Fruit fly (Drosophila melanogaster): ENCODE measurements around the gene CG4686.

The CG4686 gene

DNA sequence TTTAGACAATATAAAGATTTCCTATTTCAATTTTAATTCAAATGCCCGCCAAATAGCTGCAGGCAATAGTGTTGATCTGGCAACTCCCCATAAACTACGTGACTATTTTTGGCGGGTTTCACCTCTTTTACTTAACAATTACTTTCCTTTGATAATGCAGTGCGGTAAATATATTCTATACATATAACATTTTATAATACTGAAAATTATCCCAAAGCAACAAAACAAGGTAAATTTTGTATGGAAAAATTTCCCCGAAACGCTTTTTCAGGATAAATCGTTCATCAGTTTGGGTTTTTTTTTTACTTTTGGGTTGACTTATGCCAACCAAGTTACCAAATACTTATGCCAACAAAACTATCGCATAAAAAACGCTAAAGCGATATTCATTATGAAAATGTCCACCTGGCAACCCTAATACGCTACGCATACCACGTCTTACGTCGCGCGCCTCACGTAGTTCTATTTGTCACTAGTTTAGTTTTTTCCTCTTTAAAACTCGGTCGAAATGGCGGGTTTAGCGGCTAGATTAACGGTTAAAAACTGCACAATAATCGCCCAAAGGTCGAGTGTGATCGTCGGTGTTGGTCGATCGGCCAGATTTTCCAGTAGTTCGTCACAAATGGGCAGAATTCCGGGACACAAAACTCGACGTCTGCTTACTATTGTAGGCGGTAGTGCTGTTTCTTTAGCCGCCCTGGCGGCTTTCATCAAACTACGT lies 17.3 kb upstream of the CG4686 start, which contains the start of gene MICU3:
Gene MICU3 (plus strand): TSS at position 442 of the 721 bp plus-strand sequence.
- no peak for TF ChIP-seq CG17801 (GFP tag; optimal IDR thresholded peaks at IDR 0.05; ENCODE audit: partially characterized antibody)

DNA sequence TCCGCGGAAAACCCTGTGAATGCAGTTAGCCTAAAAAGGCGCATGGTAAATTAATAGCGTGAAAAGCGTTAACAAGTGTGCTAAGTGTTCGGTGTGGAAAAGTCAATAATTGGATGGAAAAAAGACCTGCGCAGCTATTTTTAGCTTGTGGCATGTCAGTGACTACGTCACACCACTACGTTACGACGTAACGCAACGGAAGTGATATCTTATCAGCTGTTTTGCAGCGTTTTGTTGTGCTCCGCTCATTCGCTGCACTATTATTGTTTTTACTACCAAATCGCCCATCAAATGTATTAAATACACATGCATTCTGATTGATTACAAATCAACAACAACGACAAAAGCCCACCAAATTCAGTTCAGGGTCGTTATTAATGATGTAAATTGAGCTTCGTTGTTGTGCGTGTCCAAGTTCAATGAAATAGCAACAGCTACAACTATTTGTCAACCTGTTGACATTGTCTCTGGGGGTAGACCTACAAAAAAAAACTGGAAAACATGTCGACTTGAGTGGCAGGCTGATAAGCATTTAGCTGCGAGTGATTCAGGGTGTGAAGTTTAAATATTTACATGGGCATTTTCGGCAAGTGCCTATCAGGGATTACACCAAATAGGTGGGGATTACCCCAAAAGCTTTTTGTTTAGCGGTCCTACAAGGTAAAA lies 16.6 kb upstream of the CG4686 start:
- no peak for TF ChIP-seq CG17801 (GFP tag; optimal IDR thresholded peaks at IDR 0.05; ENCODE audit: partially characterized antibody)

DNA sequence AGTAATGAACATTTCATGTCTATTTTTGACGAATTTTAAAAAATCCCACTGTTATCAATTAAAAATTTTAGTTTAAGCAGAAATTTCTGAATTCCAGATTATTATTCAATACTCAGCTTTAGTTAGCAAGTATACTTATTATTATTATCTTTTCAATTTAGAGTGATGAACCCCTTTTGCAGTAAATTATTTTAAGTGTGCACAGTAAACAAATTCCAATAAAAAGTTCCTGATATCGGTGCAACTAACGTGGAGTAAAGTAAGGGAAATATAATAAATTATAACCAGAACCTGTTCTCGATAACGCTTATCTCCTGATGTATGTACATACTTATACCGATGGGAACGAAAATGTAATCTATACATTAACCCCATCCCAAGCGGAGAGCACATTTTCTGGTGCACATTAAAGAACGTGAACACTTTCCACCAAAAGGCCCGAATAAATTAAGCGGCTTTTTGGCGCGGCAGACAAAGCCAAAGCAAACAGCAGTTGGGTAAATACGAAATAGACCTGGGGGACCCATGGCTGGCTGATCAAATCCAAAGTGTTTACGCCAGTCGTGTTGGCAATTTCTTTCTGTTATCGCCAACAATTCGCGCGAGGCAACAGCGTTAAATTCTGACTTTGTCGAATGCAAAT lies 6.2 kb upstream of the CG4686 start:
- peak; percentile 3 for TF ChIP-seq CG17801 (GFP tag; optimal IDR thresholded peaks at IDR 0.05; ENCODE audit: partially characterized antibody)

DNA sequence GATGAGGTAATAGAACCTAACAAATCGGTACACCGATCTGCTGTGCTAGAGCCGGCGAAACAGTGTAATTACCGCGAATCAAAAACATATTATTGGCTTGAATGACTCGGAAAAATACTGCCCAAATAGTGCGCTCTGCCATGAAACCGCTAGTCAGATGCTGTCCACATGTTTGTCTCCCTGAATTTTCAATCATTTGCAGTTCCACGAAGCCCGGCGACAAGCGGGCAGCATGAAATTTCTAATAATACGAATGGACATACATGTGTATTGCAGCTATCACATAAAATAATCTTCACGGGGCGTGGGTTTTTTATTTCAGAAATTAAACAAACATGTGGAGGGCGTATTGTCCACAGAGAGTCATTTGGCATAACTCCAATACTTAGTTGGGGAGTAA lies 5.4 kb upstream of the CG4686 start:
- no peak for TF ChIP-seq CG17801 (GFP tag; optimal IDR thresholded peaks at IDR 0.05; ENCODE audit: partially characterized antibody)

DNA sequence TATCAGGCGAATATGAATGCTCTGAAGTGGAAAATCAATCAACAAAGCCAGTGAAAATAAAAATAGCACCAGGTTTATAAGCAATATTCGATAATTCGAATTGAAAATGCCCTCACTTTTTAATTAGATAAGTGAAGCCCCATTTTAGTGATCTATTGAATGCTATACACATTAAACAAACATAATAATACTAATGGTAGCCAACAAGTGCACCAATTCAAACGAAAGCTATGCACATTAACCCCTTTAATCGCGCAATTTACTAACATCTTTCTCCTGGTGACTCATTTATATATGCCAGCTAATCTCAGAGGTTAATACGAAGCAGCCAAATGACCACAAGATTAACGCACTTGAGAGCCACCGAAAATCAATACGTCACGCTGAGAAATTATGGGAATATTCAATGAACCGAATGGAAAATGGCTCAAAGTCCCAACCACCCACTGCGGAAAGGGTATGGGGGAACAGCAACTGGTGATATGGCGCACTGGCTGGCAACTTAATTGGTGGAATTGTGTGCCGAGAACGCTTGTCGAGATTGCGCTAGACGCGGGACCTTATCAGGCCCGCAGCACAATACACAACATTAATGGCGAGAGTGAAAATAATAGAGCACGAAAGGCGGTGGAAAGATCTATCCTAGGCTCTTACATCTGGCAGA lies 4.8 kb upstream of the CG4686 start:
- no peak for TF ChIP-seq CG17801 (GFP tag; optimal IDR thresholded peaks at IDR 0.05; ENCODE audit: partially characterized antibody)

DNA sequence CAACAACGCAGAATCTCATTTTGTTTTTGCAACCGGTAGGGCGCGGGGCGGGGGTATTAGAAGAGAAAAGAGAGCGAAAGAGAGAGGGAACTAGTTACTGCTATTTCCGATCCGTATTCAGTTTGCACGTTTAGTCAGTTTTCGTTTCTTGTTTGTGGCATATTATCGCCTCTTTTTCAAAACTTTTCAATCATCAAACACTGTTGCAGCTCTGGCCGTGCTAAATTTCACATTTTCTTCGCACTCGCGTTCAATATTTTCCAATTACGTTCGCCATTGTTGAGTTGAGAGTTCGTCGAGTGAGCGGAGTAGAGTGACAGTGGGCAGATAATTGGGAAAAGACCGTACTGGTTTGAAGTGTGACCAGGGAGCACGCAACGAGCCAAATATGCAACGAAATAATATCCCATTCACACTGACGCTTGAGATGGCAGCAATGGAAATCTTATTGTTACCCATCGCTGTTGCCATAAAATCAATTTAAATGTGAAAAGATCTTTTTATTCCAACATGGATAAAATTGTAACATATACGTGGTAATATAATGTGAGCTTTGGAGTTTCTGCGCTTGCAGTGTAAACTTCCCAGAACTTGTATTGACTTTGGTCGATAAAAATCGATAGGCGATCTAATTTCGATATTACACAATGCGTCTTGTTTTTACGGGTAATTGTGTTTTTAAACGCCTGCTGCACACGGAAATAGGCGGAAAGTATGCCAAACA lies 3.1 kb upstream of the CG4686 start, which contains the start of the genes Ire1 and Mrm2:
Gene Ire1 (minus strand): TSS at position 296 of the 724 bp plus-strand sequence.
Gene Mrm2 (plus strand): TSS at position 615 of the 724 bp plus-strand sequence.
- peak; percentile 35 for TF ChIP-seq CG17801 (GFP tag; optimal IDR thresholded peaks at IDR 0.05; ENCODE audit: partially characterized antibody)

DNA sequence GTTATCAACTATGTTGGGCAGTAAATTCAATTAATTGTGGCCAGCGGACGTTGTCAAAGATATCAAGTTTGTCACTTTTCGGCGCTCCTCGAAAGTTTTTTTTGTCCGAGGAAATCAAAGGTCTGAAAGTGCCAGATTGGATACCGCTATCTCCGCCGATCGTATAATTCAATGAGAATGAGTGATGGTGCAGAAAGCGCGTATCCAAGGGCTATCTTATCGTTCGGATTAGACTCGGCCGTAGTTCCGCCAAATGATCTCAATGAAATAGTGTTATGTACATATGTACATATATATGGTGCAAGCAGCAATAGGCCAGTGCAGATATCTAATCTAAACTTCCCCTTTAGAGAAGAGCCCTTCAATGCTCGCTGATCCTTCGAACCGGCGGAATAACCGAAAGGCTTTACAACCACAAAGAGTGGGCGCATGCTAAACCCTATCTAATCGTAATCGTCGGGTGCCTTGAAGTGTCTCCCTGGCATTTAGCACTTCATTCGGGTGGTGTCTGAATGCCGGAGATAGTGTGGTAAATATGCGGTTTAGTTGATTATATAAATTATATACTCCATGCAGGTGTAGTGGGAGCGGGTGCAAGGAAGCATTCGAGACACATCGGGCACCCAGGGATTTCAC lies 8.9 kb downstream of the CG4686 start:
- TF ChIP-seq CG17801 (GFP tag; optimal IDR thresholded peaks at IDR 0.05; ENCODE audit: partially characterized antibody): no peak

DNA sequence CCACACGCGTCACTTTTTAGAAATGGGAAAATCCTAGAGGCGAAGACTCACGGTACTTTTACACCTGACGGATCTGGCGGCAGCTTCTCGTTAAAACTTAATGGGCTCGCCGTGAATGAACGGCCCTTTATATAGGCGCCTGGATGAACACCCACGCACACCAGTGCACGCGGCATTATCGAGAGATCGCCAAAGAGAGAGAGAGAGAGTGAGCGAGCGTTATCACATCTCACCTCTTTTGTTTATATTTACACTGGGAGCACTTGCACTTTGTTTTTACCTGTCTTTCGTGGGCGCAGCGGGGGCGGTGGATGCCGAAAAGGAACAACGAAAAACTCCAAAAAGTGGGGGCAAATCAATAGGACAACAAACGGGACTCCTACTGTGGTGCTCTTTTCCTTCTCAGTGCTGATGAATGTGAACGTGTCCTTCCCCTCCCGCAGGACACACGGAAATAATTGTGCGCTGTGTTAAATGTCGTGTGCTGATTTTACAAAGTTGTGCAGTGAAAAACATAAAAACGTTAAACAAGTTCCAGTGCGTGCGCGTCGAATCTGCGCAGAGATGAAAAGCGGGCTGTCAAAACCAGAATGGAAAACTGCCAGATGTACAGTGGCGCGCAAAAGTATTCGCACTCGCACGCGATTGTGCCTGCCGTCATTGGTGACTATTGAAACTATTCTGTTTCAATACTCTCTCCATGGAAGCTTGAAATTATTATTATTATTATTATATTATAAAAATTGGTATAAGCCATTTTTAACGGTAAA lies 11.0 kb downstream of the CG4686 start, which contains the start of gene Mrp5:
Gene Mrp5 (minus strand): TSS at position 561 of the 770 bp plus-strand sequence.
- no peak for TF ChIP-seq CG17801 (GFP tag; optimal IDR thresholded peaks at IDR 0.05; ENCODE audit: partially characterized antibody)

DNA sequence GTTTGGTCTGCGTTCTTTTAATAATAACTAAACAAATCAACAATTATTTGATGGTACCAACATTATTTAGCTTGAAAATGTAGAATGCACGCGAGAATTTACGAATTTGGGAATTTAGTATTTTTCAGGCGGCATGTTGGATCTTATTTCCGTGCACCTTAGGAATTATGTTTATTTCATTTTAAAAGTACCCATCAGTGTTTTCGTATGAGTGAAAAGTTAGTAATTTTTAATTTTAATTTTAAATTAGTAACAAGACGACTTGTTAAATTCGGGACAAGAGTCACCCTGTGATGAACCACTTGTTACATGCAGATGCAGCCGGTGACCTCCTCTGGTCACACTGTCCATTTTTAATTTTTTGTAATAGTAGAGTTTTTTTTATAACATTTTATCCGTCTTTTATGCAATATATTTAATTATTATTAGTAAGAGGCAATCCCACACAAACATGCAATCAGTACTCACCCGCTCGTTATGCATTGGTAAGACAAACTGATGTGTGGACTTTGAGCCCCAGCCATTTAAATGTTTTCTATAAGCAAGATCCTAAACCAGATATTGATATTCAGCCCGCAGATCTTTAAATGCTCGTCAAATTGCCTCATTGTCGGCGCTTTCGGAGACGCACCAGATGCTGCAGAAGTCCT lies 13.3 kb downstream of the CG4686 start, which contains the start of the genes CG17186 and Arc42:
Gene CG17186 (minus strand): TSS at position 88 of the 650 bp plus-strand sequence.
Gene Arc42 (plus strand): TSS at position 311 of the 650 bp plus-strand sequence.
- TF ChIP-seq CG17801 (GFP tag; optimal IDR thresholded peaks at IDR 0.05; ENCODE audit: partially characterized antibody): peak; percentile 33

DNA sequence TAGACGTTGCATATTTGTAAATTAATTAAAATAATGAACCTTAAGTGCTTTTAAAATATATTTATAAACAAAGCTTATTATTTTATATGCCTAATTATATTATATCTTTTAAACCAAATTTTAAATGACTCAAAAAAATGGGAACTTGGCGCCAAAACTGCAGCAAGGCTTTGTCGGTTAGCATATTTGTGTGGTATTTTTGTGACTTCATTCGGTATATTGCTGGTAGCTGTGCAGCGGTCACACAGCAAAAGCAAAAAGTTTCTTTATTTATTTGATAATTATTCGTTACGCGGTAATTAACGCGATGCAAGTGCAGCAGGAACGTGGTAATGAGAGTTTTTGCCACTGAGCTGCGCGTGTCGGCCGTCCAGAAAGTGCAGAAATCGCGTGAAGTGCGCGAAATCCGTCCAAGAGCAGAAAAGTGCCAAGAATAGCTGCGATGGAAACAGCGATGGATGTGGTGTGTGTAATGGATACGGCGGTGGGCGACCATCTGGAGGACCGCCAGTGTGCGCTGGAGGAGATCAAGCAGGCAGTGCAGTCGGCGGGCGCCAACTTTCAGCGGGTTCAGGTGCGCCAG lies 15.3 kb downstream of the CG4686 start, which contains the start of gene Ask1:
Gene Ask1 (plus strand): TSS at position 250 of the 583 bp plus-strand sequence.
- no peak for TF ChIP-seq CG17801 (GFP tag; optimal IDR thresholded peaks at IDR 0.05; ENCODE audit: partially characterized antibody)

DNA sequence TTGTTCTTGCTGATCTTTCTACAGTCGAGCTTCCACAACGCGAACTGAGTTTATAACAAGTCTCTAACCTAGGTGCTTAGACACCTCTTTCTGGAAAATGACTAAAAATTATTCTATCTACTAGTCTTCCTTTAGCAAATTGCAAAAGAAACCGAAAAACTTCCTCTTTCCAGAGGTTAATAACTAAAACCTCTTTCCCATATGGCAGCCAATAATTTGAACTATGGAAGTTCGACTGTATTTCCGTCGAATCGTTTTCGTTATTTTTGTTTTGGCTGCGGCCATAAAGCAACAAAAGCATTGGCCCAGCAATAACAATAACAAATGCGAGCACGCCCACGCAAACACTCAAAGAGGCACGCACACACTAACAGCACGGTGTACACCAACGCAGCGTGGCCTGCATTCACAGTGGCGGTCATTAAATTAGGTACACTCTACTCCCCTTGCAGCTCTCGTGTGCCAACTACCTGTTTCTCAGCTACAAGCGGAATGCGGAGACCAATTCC lies 16.2 kb downstream of the CG4686 start:
- TF ChIP-seq CG17801 (GFP tag; optimal IDR thresholded peaks at IDR 0.05; ENCODE audit: partially characterized antibody): peak; percentile 84
